Worm (Caenorhabditis elegans) whole organism, young adult: ENCODE results near the gene jip-1.

Source experiments
- ceh-40 ChIP-seq: fragments of 200-800 bp; sonication (Bioruptor generic); IDR thresholded peaks from 2 replicates; pipeline ENCODE4 v1.3.6; 2022; ENCODE audit warnings: missing genetic modification characterization, missing compliant biosample characterization
- ceh-91 ChIP-seq: fragments of 200-800 bp; sonication (Bioruptor generic); IDR thresholded peaks from 2 replicates; pipeline ENCODE4 v1.3.6; 2022; ENCODE audit warnings: missing genetic modification reagents, missing genetic modification characterization, missing compliant biosample characterization
- hmg-20 ChIP-seq: fragments of 200-800 bp; sonication (Bioruptor generic); IDR thresholded peaks from 2 replicates; pipeline ENCODE4 v1.3.6; 2022; ENCODE audit warnings: missing genetic modification reagents, missing genetic modification characterization, missing compliant biosample characterization
- lir-1 ChIP-seq: fragments of 200-800 bp; sonication (Bioruptor generic); conservative IDR thresholded peaks from 2 replicates; pipeline ENCODE4 v1.3.6; 2022; ENCODE audit warnings: missing genetic modification reagents, missing genetic modification characterization, missing compliant biosample characterization
- lsl-1 ChIP-seq: fragments of 200-800 bp; sonication (Bioruptor generic); optimal IDR thresholded peaks from 2 replicates; lab custom pipeline; 2018; ENCODE audit warnings: mild to moderate bottlenecking, missing genetic modification characterization, moderate library complexity, missing compliant biosample characterization
- madf-10 ChIP-seq: sonication (generic microtip); optimal IDR thresholded peaks from 2 replicates; lab custom pipeline; 2016; ENCODE audit warnings: mild to moderate bottlenecking, missing genetic modification characterization, missing compliant biosample characterization
- madf-8 ChIP-seq: fragments of 200-800 bp; sonication (Bioruptor generic); conservative IDR thresholded peaks from 2 replicates; pipeline ENCODE4 v1.3.6; 2022; ENCODE audit warnings: missing genetic modification reagents, missing genetic modification characterization, missing compliant biosample characterization
- nhr-90 ChIP-seq: sonication (generic microtip); optimal IDR thresholded peaks from 2 replicates; lab custom pipeline; 2016; ENCODE audit warnings: missing genotype, mild to moderate bottlenecking, missing genetic modification characterization, missing compliant biosample characterization
- sea-2 ChIP-seq: fragments of 200-800 bp; sonication (Bioruptor generic); IDR thresholded peaks from 2 replicates; pipeline ENCODE4 v1.3.6; 2022; ENCODE audit warnings: missing genetic modification characterization, missing compliant biosample characterization
- ztf-25 ChIP-seq: fragments of 200-800 bp; sonication (Bioruptor generic); IDR thresholded peaks from 2 replicates; pipeline ENCODE4 v1.3.6; 2022; ENCODE audit warnings: missing genetic modification reagents, missing genetic modification characterization, missing compliant biosample characterization
- ztf-26 ChIP-seq: sonication (generic microtip); optimal IDR thresholded peaks from 2 replicates; lab custom pipeline; 2017; ENCODE audit warnings: missing genetic modification characterization, missing compliant biosample characterization
- ztf-3 ChIP-seq: fragments of 200-800 bp; sonication (Bioruptor generic); optimal IDR thresholded peaks from 2 replicates; lab custom pipeline; 2018; ENCODE audit warnings: mild to moderate bottlenecking, missing genetic modification characterization, missing compliant biosample characterization

- TF ChIP-seq ceh-40 (no peak), madf-10 (tag; lab: Kevin White, UChicago) (no peak), sea-2 (GFP tag; lab: Robert Waterston, UW) (no peak), ztf-3 (GFP tag; lab: Kevin White, UChicago) (no peak), nhr-90 (tag; lab: Kevin White, UChicago) (no peak), lsl-1 (GFP tag; lab: Kevin White, UChicago) (no peak), ztf-25 (no peak), hmg-20 (GFP tag; lab: Robert Waterston, UW) (no peak), madf-8 (GFP tag; lab: Robert Waterston, UW) (no peak), ceh-91 (GFP tag; lab: Robert Waterston, UW) (no peak), ztf-26 (tag; lab: Kevin White, UChicago) (no peak), lir-1 (GFP tag; lab: Robert Waterston, UW) (no peak)
Measured at ce11 chrII:1285514-1285913, 41.3 kb upstream of the jip-1 start, which contains the start of the genes Y57G7A.6 and Y57G7A.3.
